Fruit fly (Drosophila melanogaster) Kc167 (cell line): Measurements from ENCODE around the gene Nlg3.

Experiments used
- Myc ChIP-seq: fragments of >200 bp; optimal IDR thresholded peaks from 2 replicates; lab custom pipeline; 2017; ENCODE audit warnings: missing external identifiers
- h ChIP-seq: fragments of >200 bp; optimal IDR thresholded peaks from 3 replicates; lab custom pipeline; 2018; ENCODE audit warnings: missing external identifiers
- insv ChIP-seq: fragments of >200 bp; optimal IDR thresholded peaks from 3 replicates; lab custom pipeline; 2018; ENCODE audit warnings: missing external identifiers
- psq ChIP-seq: fragments of >200 bp; optimal IDR thresholded peaks from 2 replicates; lab custom pipeline; 2017; ENCODE audit warnings: missing external identifiers
- ttk ChIP-seq: sonication (Bioruptor generic); optimal IDR thresholded peaks from 2 replicates; lab custom pipeline; 2017; ENCODE audit warnings: missing external identifiers

DNA sequence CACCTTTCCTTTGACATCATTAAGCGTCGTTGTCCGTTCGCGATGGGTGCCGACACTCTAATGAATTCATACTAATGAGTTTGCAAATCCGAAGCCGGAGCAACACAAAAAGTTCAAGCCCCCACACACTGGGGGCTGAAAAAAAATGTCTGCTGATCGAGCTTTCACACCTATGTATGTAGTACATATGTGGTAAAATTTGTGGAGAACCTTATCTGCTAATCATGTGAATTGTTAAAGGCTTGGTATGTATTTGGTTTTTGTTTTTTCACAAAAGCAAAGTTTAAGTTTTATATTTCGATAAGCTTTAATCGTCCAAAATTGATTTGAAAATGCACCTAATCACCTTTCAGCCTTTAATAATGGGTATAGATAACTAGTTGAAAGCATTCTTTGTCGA is 103.0 kb downstream of the Nlg3 start, which contains the start of gene alpha-Est5:
- TF ChIP-seq ttk (lab: Kevin White, UChicago): no peak
- no peak for TF ChIP-seq Myc (lab: Kevin White, UChicago)
- no peak for TF ChIP-seq h (lab: Kevin White, UChicago)
- no peak for TF ChIP-seq psq (lab: Kevin White, UChicago)
- TF ChIP-seq insv (lab: Kevin White, UChicago): no peak
